Fruit fly (Drosophila melanogaster): Measurements from ENCODE around the gene kuk.

The kuk gene

DNA sequence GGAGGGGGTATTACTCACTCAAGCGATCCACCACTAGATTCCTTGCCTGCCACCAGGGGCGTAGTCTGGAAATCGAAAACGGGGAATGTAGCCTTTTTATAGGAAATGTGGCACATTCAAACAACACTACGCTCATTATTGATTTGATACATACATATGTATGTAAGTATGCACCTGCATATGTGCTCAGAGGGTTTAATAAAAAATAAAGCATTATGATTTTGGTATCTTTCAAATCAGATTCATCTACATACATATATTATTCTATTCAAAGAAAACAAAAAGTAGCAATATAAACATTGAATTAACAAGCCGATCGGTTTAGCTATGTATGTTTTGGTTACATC lies 23.2 kb upstream of the kuk start (continued):
- TF ChIP-seq pdm3 (GFP tag; optimal IDR thresholded peaks at IDR 0.05) (peak; percentile 52), spab (GFP tag; optimal IDR thresholded peaks at IDR 0.05) (peak; percentile 44), CG6163 (GFP tag; IDR thresholded peaks at IDR 0.05) (peak; percentile 39; the same call in 1 of the 3 replicates), CG9139 (GFP tag; optimal IDR thresholded peaks at IDR 0.05) (no peak), Met (GFP tag; optimal IDR thresholded peaks at IDR 0.05) (peak; percentile 46), CG4318 (GFP tag; optimal IDR thresholded peaks at IDR 0.05) (peak; percentile 53), Blimp-1 (GFP tag; optimal IDR thresholded peaks at IDR 0.05) (no peak), CG8632 (GFP tag; optimal IDR thresholded peaks at IDR 0.05) (no peak), achi (GFP tag; optimal IDR thresholded peaks at IDR 0.05) (peak; percentile 29), esn (GFP tag; optimal IDR thresholded peaks at IDR 0.05) (no peak), salr (GFP tag; optimal IDR thresholded peaks at IDR 0.05) (peak in 1 of 2 experiments; percentile 47), net (GFP tag; optimal IDR thresholded peaks at IDR 0.05) (no peak), CG16779 (tag; optimal IDR thresholded peaks at IDR 0.05) (no peak), CG10631 (GFP tag; optimal IDR thresholded peaks at IDR 0.05) (peak; percentile 62), CG34406 (GFP tag; optimal IDR thresholded peaks at IDR 0.05) (peak; percentile 28), Sox15 (GFP tag; optimal IDR thresholded peaks at IDR 0.05) (no peak), lz (GFP tag; optimal IDR thresholded peaks at IDR 0.05) (no peak), Hr38 (GFP tag; optimal IDR thresholded peaks at IDR 0.05) (no peak), CG11902 (GFP tag; optimal IDR thresholded peaks at IDR 0.05) (peak; percentile 17), CG10669 (GFP tag; optimal IDR thresholded peaks at IDR 0.05) (peak; percentile 53), fd59A (GFP tag; optimal IDR thresholded peaks at IDR 0.05) (peak; percentile 47), eg (GFP tag; IDR thresholded peaks at IDR 0.05) (peak; percentile 32; the same call in 1 of the 3 replicates), CG3032 (tag; optimal IDR thresholded peaks at IDR 0.05) (peak; percentile 55), dsx (GFP tag; optimal IDR thresholded peaks at IDR 0.05; ENCODE audit: poor library complexity, severe bottlenecking) (no peak)

DNA sequence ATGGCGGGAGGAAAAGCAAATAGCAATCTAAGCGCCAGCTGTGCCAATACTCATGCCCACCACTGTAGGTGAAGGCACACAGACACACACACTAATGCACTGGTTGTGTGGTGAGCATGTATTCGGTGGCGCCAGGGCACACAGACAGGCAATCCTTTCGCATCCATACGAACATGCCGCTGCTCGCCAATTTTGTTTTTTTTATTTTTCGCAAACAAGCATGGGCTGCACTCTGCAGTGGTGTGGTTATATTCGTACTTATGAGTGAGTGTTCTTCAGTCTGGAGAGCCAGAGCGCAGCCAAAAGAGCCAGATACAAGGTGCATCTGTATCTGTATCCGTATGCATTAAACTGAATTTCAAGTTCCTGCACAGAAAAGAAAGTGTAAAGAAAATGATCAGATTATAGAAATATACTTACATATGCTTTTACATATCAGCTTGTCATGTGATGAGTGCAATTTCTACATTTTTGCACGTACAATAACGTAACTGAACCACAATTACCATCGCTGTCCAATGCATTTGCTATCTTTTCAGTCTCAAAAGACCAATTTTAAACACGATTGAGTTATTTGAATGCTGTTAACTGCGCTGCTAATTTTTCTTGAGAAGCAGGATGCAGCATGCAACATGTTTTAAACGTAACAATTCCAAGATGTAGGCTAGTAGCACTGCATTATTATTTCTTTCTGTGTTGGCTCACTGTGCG lies 20.8 kb upstream of the kuk start:
- TF ChIP-seq Sox15 (GFP tag; optimal IDR thresholded peaks at IDR 0.05): peak; percentile 92
- TF ChIP-seq CG7368 (GFP tag; optimal IDR thresholded peaks at IDR 0.05): peak; percentile 77
- peak; percentile 90 for TF ChIP-seq pdm3 (GFP tag; optimal IDR thresholded peaks at IDR 0.05)
- TF ChIP-seq Hr4 (GFP tag; optimal IDR thresholded peaks at IDR 0.05): peak; percentile 93
- peak; percentile 86 for TF ChIP-seq Hr39 (GFP tag; optimal IDR thresholded peaks at IDR 0.05)
- peak; percentile 90 for TF ChIP-seq dac (GFP tag; optimal IDR thresholded peaks at IDR 0.05)
- peak; percentile 74 to 95 for TF ChIP-seq salr (GFP tag; optimal IDR thresholded peaks at IDR 0.05)
- TF ChIP-seq CG6808 (GFP tag; optimal IDR thresholded peaks at IDR 0.05): peak; percentile 85
- TF ChIP-seq Eip78C (GFP tag): peak; percentile 97
- TF ChIP-seq CG10631 (GFP tag; optimal IDR thresholded peaks at IDR 0.05): peak; percentile 90
- peak; percentile 69 for TF ChIP-seq dsx (GFP tag; optimal IDR thresholded peaks at IDR 0.05; ENCODE audit: poor library complexity, severe bottlenecking)
- TF ChIP-seq CG16779 (tag; optimal IDR thresholded peaks at IDR 0.05): peak; percentile 75
- TF ChIP-seq ss (GFP tag; optimal IDR thresholded peaks at IDR 0.05): peak; percentile 73 to 79
- TF ChIP-seq CG31627 (GFP tag; optimal IDR thresholded peaks at IDR 0.05): peak; percentile 87
- peak; percentile 32 for TF ChIP-seq fkh (GFP tag; optimal IDR thresholded peaks at IDR 0.05)
- TF ChIP-seq CG6792 (GFP tag; optimal IDR thresholded peaks at IDR 0.05): peak; percentile 88
- TF ChIP-seq CG32006 (GFP tag; optimal IDR thresholded peaks at IDR 0.05): peak; percentile 98
- peak; percentile 85 for TF ChIP-seq Eip75B (GFP tag; optimal IDR thresholded peaks at IDR 0.05)
- peak; percentile 31 for TF ChIP-seq Blimp-1 (GFP tag; optimal IDR thresholded peaks at IDR 0.05)
- TF ChIP-seq esn (GFP tag; optimal IDR thresholded peaks at IDR 0.05): peak; percentile 82
- peak; percentile 89 for TF ChIP-seq CG6276 (GFP tag; optimal IDR thresholded peaks at IDR 0.05)
- TF ChIP-seq Met (GFP tag; optimal IDR thresholded peaks at IDR 0.05): peak; percentile 67
- TF ChIP-seq CG10669 (GFP tag; optimal IDR thresholded peaks at IDR 0.05): peak; percentile 86
- peak; percentile 45 for TF ChIP-seq eg (GFP tag; IDR thresholded peaks at IDR 0.05)
- peak; percentile 78 for TF ChIP-seq lz (GFP tag; optimal IDR thresholded peaks at IDR 0.05)
- no peak for TF ChIP-seq CG9139 (GFP tag; optimal IDR thresholded peaks at IDR 0.05)
- peak; percentile 82 for TF ChIP-seq CG3032 (tag; optimal IDR thresholded peaks at IDR 0.05)
- peak; percentile 52 for TF ChIP-seq Gug (GFP tag; IDR thresholded peaks at IDR 0.05)
- peak; percentile 83 for TF ChIP-seq CG8319 (GFP tag; optimal IDR thresholded peaks at IDR 0.05)
- peak; percentile 83 for TF ChIP-seq CG11762 (GFP tag; optimal IDR thresholded peaks at IDR 0.05; ENCODE audit: insufficient read depth)
- TF ChIP-seq fd59A (GFP tag; optimal IDR thresholded peaks at IDR 0.05): peak; percentile 88
- peak; percentile 91 for TF ChIP-seq CG8119 (GFP tag; IDR thresholded peaks at IDR 0.05)
- peak; percentile 76 for TF ChIP-seq cyc (GFP tag; optimal IDR thresholded peaks at IDR 0.05)
- TF ChIP-seq CG3919 (GFP tag; optimal IDR thresholded peaks at IDR 0.05): peak; percentile 88
- peak; percentile 87 for TF ChIP-seq spab (GFP tag; optimal IDR thresholded peaks at IDR 0.05)
- peak; percentile 89 for TF ChIP-seq CG8632 (GFP tag; optimal IDR thresholded peaks at IDR 0.05)
- peak; percentile 81 for TF ChIP-seq CG15336 (GFP tag; IDR thresholded peaks at IDR 0.05)
- TF ChIP-seq svp (GFP tag): peak; percentile 95
- TF ChIP-seq CG34406 (GFP tag; optimal IDR thresholded peaks at IDR 0.05): peak; percentile 85
- peak; percentile 94 for TF ChIP-seq CG4318 (GFP tag; optimal IDR thresholded peaks at IDR 0.05)

Data from whole organism, prepupa.